Worm (Caenorhabditis elegans) whole organism, L4 larva: ENCODE measurements around the gene col-178.

ENCODE experiments used
- R02D3.7 ChIP-seq: fragments of 150-350 bp; sonication (generic microtip); optimal IDR thresholded peaks from 3 replicates; lab custom pipeline; 2014; ENCODE audit warnings: missing biosample characterization, missing genetic modification characterization
- ceh-32 ChIP-seq: sonication (generic microtip); optimal IDR thresholded peaks from 2 replicates; lab custom pipeline; 2016; ENCODE audit warnings: mild to moderate bottlenecking, missing genetic modification characterization, missing compliant biosample characterization; ENCODE audit not compliant: poor library complexity
- dpl-1 ChIP-seq: fragments of 150-350 bp; optimal IDR thresholded peaks from 2 replicates; lab custom pipeline; 2014; ENCODE audit warnings: missing biosample characterization, missing genetic modification reagents, missing genetic modification characterization
- jun-1 ChIP-seq: fragments of 150-350 bp; optimal IDR thresholded peaks from 2 replicates; lab custom pipeline; 2014; ENCODE audit warnings: missing biosample characterization, missing genetic modification reagents, missing genetic modification characterization
- lin-39 ChIP-seq: fragments of 150-350 bp; optimal IDR thresholded peaks from 2 replicates; lab custom pipeline; 2014; ENCODE audit warnings: missing biosample characterization, missing genetic modification reagents, missing genetic modification characterization
- lsy-2 ChIP-seq, 2 experiments: fragments of 150-350 bp in 1 of 2; sonication (generic microtip) in 1 of 2; optimal IDR thresholded peaks; 2 replicates each; lab custom pipeline; 2014 to 2017; ENCODE audit warnings: missing biosample characterization in 2 of 2, missing genetic modification characterization in 2 of 2
- snpc-4 ChIP-seq: fragments of 150-350 bp; optimal IDR thresholded peaks from 2 replicates; lab custom pipeline; 2014; ENCODE audit warnings: missing biosample characterization, missing genetic modification characterization
- unc-130 ChIP-seq: sonication (generic microtip); optimal IDR thresholded peaks from 2 replicates; lab custom pipeline; 2016; ENCODE audit warnings: missing genetic modification reagents, missing genetic modification characterization, missing compliant biosample characterization
- unc-39 ChIP-seq: sonication (generic microtip); optimal IDR thresholded peaks from 2 replicates; lab custom pipeline; 2017; ENCODE audit warnings: missing biosample characterization, missing genetic modification characterization

ce11 chrX:11151494-11151893 is 47.8 kb upstream of the col-178 start:
- no peak for TF ChIP-seq lsy-2 (tag; optimal IDR thresholded peaks at IDR 0.05; lab: Kevin White, UChicago)
- TF ChIP-seq jun-1 (tag; lab: Kevin White, UChicago), result no peak
- TF ChIP-seq dpl-1 (GFP tag; lab: Kevin White, UChicago), result no peak
- TF ChIP-seq R02D3.7 (tag; lab: Kevin White, UChicago), result no peak
- TF ChIP-seq unc-39, result no peak
- no peak for TF ChIP-seq lin-39
- no peak for TF ChIP-seq unc-130
- TF ChIP-seq snpc-4 (tag; lab: Kevin White, UChicago), result no peak
- TF ChIP-seq ceh-32 (tag; lab: Kevin White, UChicago), result no peak
